Worm (Caenorhabditis elegans): ENCODE results near the gene C56A3.4.

DNA sequence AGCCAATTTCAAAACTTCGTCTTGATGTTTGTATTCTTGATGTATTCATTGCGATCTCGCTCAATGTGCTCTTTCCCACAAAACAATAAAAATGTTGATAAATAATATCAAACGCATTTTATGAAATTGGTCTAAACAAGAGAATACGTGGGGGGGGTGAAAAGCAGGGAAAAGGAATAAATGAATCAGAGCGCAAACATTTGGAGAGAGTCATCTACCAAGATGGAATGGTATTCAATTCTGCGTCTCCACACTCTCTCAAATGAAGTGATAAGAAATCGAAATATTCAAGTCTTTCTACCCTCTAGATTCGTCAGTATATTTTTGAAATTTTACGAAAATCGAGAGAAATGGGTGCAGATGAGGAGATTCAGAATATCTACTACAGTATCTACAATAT lies 29.1 kb upstream of the C56A3.4 start, which contains the start of gene C50B8.5:
- TF ChIP-seq T22C8.4 (GFP tag; IDR thresholded peaks at IDR 0.05) (no peak), ztf-23 (GFP tag; IDR thresholded peaks at IDR 0.05) (no peak), cog-1 (tag; optimal IDR thresholded peaks at IDR 0.05) (no peak), med-1 (GFP tag; optimal IDR thresholded peaks at IDR 0.05; ENCODE audit: insufficient read depth) (no peak), tab-1 (GFP tag; IDR thresholded peaks at IDR 0.05) (no peak), flt-1 (GFP tag; IDR thresholded peaks at IDR 0.05) (no peak), klf-2 (GFP tag; conservative IDR thresholded peaks at IDR 0.05) (no peak), ztf-29 (GFP tag; IDR thresholded peaks at IDR 0.05) (no peak)

All from whole organism, midembryonic.